Worm (Caenorhabditis elegans) whole organism, L1 larva: Measurements from ENCODE around the gene sdz-21.

Source experiments
- C34B4.2 ChIP-seq: sonication (generic microtip); optimal IDR thresholded peaks from 2 replicates; lab custom pipeline; 2017; ENCODE audit warnings: mild to moderate bottlenecking, missing genetic modification characterization, missing compliant biosample characterization
- F16B12.6 ChIP-seq: fragments of 150-350 bp; optimal IDR thresholded peaks from 2 replicates; lab custom pipeline; 2014; ENCODE audit warnings: missing biosample characterization, missing genetic modification characterization
- Y116A8C.19 ChIP-seq: sonication (generic microtip); optimal IDR thresholded peaks from 2 replicates; lab custom pipeline; 2016; ENCODE audit warnings: missing compliant biosample characterization, missing genetic modification characterization, borderline replicate concordance
- alr-1 ChIP-seq: fragments of 200-800 bp; sonication (Bioruptor generic); optimal IDR thresholded peaks from 2 replicates; lab custom pipeline; 2018; ENCODE audit warnings: borderline replicate concordance, mild to moderate bottlenecking, missing genetic modification characterization, missing compliant biosample characterization
- aly-2 ChIP-seq: fragments of 150-350 bp; optimal IDR thresholded peaks from 2 replicates; lab custom pipeline; 2014; ENCODE audit warnings: missing biosample characterization, missing genetic modification characterization
- ama-1 ChIP-seq: fragments of 150-350 bp; optimal IDR thresholded peaks from 2 replicates; lab custom pipeline; 2014
- blmp-1 ChIP-seq: fragments of 150-350 bp; optimal IDR thresholded peaks from 2 replicates; lab custom pipeline; 2014; ENCODE audit warnings: missing biosample characterization, missing genetic modification characterization
- ceh-63 ChIP-seq: fragments of 200-800 bp; sonication (Bioruptor generic); optimal IDR thresholded peaks from 2 replicates; lab custom pipeline; 2018; ENCODE audit warnings: mild to moderate bottlenecking, missing genetic modification characterization, missing compliant biosample characterization
- ceh-82 ChIP-seq, 3 experiments: fragments of 150-350 bp in 1 of 3; sonication (generic microtip) in 2 of 3; optimal IDR thresholded peaks; 2 replicates each; lab custom pipeline; 2014 to 2017; ENCODE audit warnings: missing biosample characterization in 3 of 3, missing genetic modification characterization in 3 of 3
- ceh-90 ChIP-seq: sonication (generic microtip); optimal IDR thresholded peaks from 2 replicates; lab custom pipeline; 2016; ENCODE audit warnings: missing genetic modification characterization, missing compliant biosample characterization
- ces-1 ChIP-seq: fragments of 150-350 bp; optimal IDR thresholded peaks from 2 replicates; lab custom pipeline; 2014; ENCODE audit warnings: missing biosample characterization, missing genetic modification reagents, missing genetic modification characterization
- efl-1 ChIP-seq, 4 experiments: fragments of 150-350 bp; optimal IDR thresholded peaks in 3 of 4; peaks in 1 of 4; 1 replicate in 1 of 4; 2 replicates in 3 of 4; lab custom pipeline; 2014; ENCODE audit warnings: missing biosample characterization in 2 of 4, missing genetic modification characterization in 2 of 4, missing genetic modification reagents in 2 of 4
- egl-27 ChIP-seq, 2 experiments: fragments of 150-350 bp in 1 of 2; sonication (generic microtip); optimal IDR thresholded peaks; 3 replicates each; lab custom pipeline; 2017 to 2018; ENCODE audit warnings: missing biosample characterization in 2 of 2, missing genetic modification characterization in 2 of 2, missing genetic modification reagents in 2 of 2
- elt-2 ChIP-seq: sonication (generic microtip); optimal IDR thresholded peaks from 2 replicates; lab custom pipeline; 2016; ENCODE audit warnings: missing genetic modification characterization, mild to moderate bottlenecking, inconsistent platforms, missing compliant biosample characterization, missing genetic modification reagents
- elt-3 ChIP-seq, 6 experiments: fragments of 150-350 bp in 1 of 6; sonication (generic microtip); optimal IDR thresholded peaks; 2 replicates each; lab custom pipeline; 2017 to 2018; ENCODE audit warnings: missing biosample characterization in 6 of 6, missing genetic modification characterization in 6 of 6, inconsistent platforms in 1 of 6
- fkh-8 ChIP-seq: sonication (generic microtip); optimal IDR thresholded peaks from 2 replicates; lab custom pipeline; 2016; ENCODE audit warnings: mild to moderate bottlenecking, missing genetic modification characterization, missing compliant biosample characterization
- fos-1 ChIP-seq: fragments of 150-350 bp; optimal IDR thresholded peaks from 2 replicates; lab custom pipeline; 2014; ENCODE audit warnings: missing biosample characterization, missing genetic modification characterization
- hlh-17 ChIP-seq: fragments of 200-800 bp; sonication (Bioruptor generic); optimal IDR thresholded peaks from 2 replicates; lab custom pipeline; 2018; ENCODE audit warnings: missing genetic modification characterization, mild to moderate bottlenecking, missing compliant biosample characterization, moderate library complexity, borderline replicate concordance
- hpl-2 ChIP-seq: fragments of 150-350 bp; optimal IDR thresholded peaks from 2 replicates; lab custom pipeline; 2014; ENCODE audit warnings: missing biosample characterization, missing genetic modification reagents, missing genetic modification characterization
- lin-13 ChIP-seq: fragments of 150-350 bp; optimal IDR thresholded peaks from 2 replicates; lab custom pipeline; 2014; ENCODE audit warnings: missing biosample characterization, missing genetic modification reagents, missing genetic modification characterization
- lin-14 ChIP-seq: fragments of 200-800 bp; sonication (Bioruptor generic); optimal IDR thresholded peaks from 2 replicates; lab custom pipeline; 2018; ENCODE audit warnings: mild to moderate bottlenecking, missing genetic modification characterization, moderate library complexity, missing compliant biosample characterization
- lin-15B ChIP-seq: fragments of 150-350 bp; sonication (generic microtip); optimal IDR thresholded peaks from 3 replicates; lab custom pipeline; 2014; ENCODE audit warnings: missing biosample characterization, missing genetic modification characterization
- lin-35 ChIP-seq, 2 experiments: fragments of 150-350 bp; optimal IDR thresholded peaks; 2 replicates each; lab custom pipeline; 2014; ENCODE audit warnings: missing biosample characterization in 2 of 2, missing genetic modification characterization in 2 of 2, missing genetic modification reagents in 2 of 2
- lir-3 ChIP-seq: sonication (generic microtip); optimal IDR thresholded peaks from 2 replicates; lab custom pipeline; 2016; ENCODE audit warnings: mild to moderate bottlenecking, missing genetic modification characterization, moderate library complexity, missing compliant biosample characterization; ENCODE audit not compliant: poor library complexity
- lsy-2 ChIP-seq, 2 experiments: fragments of 150-350 bp; optimal IDR thresholded peaks; 2 replicates each; lab custom pipeline; 2014; ENCODE audit warnings: missing biosample characterization in 2 of 2, missing genetic modification characterization in 2 of 2
- nhr-12 ChIP-seq: sonication (generic microtip); optimal IDR thresholded peaks from 2 replicates; lab custom pipeline; 2017; ENCODE audit warnings: missing biosample characterization, missing genetic modification characterization
- nhr-20 ChIP-seq: sonication (generic microtip); optimal IDR thresholded peaks from 2 replicates; lab custom pipeline; 2016; ENCODE audit warnings: mild to moderate bottlenecking, missing genetic modification characterization, missing compliant biosample characterization
- nhr-237 ChIP-seq: fragments of 150-350 bp; optimal IDR thresholded peaks from 2 replicates; lab custom pipeline; 2014; ENCODE audit warnings: missing biosample characterization, missing genetic modification characterization
- nhr-28 ChIP-seq: fragments of 150-350 bp; optimal IDR thresholded peaks from 2 replicates; lab custom pipeline; 2014; ENCODE audit warnings: missing biosample characterization, missing genetic modification characterization
- nhr-76 ChIP-seq: sonication (generic microtip); optimal IDR thresholded peaks from 2 replicates; lab custom pipeline; 2017; ENCODE audit warnings: missing biosample characterization, missing genetic modification characterization
- nhr-77 ChIP-seq: fragments of 150-350 bp; optimal IDR thresholded peaks from 2 replicates; lab custom pipeline; 2014; ENCODE audit warnings: missing biosample characterization, missing genetic modification characterization
- nhr-85 ChIP-seq: sonication (generic microtip); peaks from one replicate; lab custom pipeline; 2016; ENCODE audit warnings: missing genetic modification characterization, inconsistent platforms, missing compliant biosample characterization
- nhr-90 ChIP-seq: sonication (generic microtip); optimal IDR thresholded peaks from 2 replicates; lab custom pipeline; 2016; ENCODE audit warnings: mild to moderate bottlenecking, missing genetic modification characterization, missing compliant biosample characterization; ENCODE audit not compliant: poor library complexity
- pag-3 ChIP-seq: sonication (generic microtip); optimal IDR thresholded peaks from 2 replicates; lab custom pipeline; 2017; ENCODE audit warnings: missing genetic modification characterization, mild to moderate bottlenecking, missing compliant biosample characterization, antibody characterized with exemption, borderline replicate concordance; ENCODE audit not compliant: insufficient read depth
- pax-3 ChIP-seq: fragments of 200-800 bp; sonication (Bioruptor generic); optimal IDR thresholded peaks from 2 replicates; lab custom pipeline; 2018; ENCODE audit warnings: mild to moderate bottlenecking, missing genetic modification characterization, moderate library complexity, missing compliant biosample characterization
- rnt-1 ChIP-seq: sonication (generic microtip); optimal IDR thresholded peaks from 2 replicates; lab custom pipeline; 2016; ENCODE audit warnings: mild to moderate bottlenecking, missing genetic modification characterization, moderate library complexity, missing compliant biosample characterization
- snu-23 ChIP-seq: sonication (generic microtip); optimal IDR thresholded peaks from 2 replicates; lab custom pipeline; 2016; ENCODE audit warnings: missing genetic modification characterization, missing compliant biosample characterization
- sup-37 ChIP-seq: fragments of 200-800 bp; sonication (Bioruptor generic); optimal IDR thresholded peaks from 2 replicates; lab custom pipeline; 2018; ENCODE audit warnings: mild to moderate bottlenecking, missing genetic modification characterization, missing compliant biosample characterization
- swsn-7 ChIP-seq: sonication (generic microtip); optimal IDR thresholded peaks from 2 replicates; lab custom pipeline; 2016; ENCODE audit warnings: missing genetic modification characterization, missing compliant biosample characterization
- tlp-1 ChIP-seq: fragments of 150-350 bp; optimal IDR thresholded peaks from 2 replicates; lab custom pipeline; 2014; ENCODE audit warnings: missing biosample characterization, missing genetic modification characterization
- unc-130 ChIP-seq: fragments of 150-350 bp; optimal IDR thresholded peaks from 2 replicates; lab custom pipeline; 2017; ENCODE audit warnings: missing biosample characterization, missing genetic modification characterization, inconsistent platforms
- unc-30 ChIP-seq: sonication (generic microtip); optimal IDR thresholded peaks from 2 replicates; lab custom pipeline; 2017; ENCODE audit warnings: missing biosample characterization, missing genetic modification characterization
- unc-62 ChIP-seq: fragments of 150-350 bp; optimal IDR thresholded peaks from 2 replicates; lab custom pipeline; 2014; ENCODE audit warnings: missing biosample characterization, missing genetic modification reagents, missing genetic modification characterization
- unc-86 ChIP-seq: sonication (generic microtip); optimal IDR thresholded peaks from 2 replicates; lab custom pipeline; 2016; ENCODE audit warnings: missing genetic modification characterization, missing compliant biosample characterization
- unc-98 ChIP-seq: fragments of 200-800 bp; sonication (Bioruptor generic); IDR thresholded peaks from 2 replicates; pipeline ENCODE4 v1.3.6; 2022; ENCODE audit warnings: missing genetic modification characterization, missing compliant biosample characterization
- ztf-11 ChIP-seq, 2 experiments: sonication (generic microtip); optimal IDR thresholded peaks; 2 replicates each; lab custom pipeline; 2016 to 2017; ENCODE audit warnings: missing genetic modification characterization in 2 of 2, missing biosample characterization in 1 of 2, missing compliant biosample characterization in 1 of 2
- ztf-4 ChIP-seq: fragments of 150-350 bp; optimal IDR thresholded peaks from 2 replicates; lab custom pipeline; 2014; ENCODE audit warnings: missing biosample characterization, missing genetic modification characterization

The sdz-21 gene

DNA sequence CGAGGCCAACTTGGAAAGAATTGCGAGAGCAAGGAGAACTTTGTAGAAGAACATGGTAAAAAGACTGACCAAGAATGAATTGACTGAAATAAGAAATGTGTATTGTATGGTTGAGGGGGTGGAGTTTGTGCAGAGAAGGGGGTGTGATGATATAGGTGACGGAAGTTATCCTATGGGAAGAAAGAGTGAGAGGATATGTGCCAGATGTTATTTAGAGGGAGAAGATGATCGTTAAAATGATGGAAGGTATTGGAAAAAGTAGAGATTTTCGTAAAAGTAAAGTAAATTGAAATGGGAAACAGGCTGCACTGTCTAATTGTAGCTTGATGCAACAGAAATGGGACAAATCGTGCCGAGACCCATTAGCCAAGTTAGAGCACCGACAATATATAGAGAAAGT lies at the start of gene sdz-21:
TSS of gene sdz-21 (minus strand) at position 101 of the 400 bp plus-strand sequence.
- TF ChIP-seq unc-62 (GFP tag; lab: Kevin White, UChicago) (no peak), efl-1 (optimal IDR thresholded peaks at IDR 0.05; lab: Kevin White, UChicago) (no peak), efl-1 (GFP tag; optimal IDR thresholded peaks at IDR 0.05 in 1 of 2; lab: Kevin White, UChicago) (peak in 1 of 2 experiments; percentile 8), ama-1 (lab: Kevin White, UChicago) (no peak), pax-3 (tag; lab: Kevin White, UChicago) (no peak), ceh-82 (tag; optimal IDR thresholded peaks at IDR 0.05; lab: Kevin White, UChicago) (no peak), rnt-1 (tag; lab: Kevin White, UChicago) (no peak)

DNA sequence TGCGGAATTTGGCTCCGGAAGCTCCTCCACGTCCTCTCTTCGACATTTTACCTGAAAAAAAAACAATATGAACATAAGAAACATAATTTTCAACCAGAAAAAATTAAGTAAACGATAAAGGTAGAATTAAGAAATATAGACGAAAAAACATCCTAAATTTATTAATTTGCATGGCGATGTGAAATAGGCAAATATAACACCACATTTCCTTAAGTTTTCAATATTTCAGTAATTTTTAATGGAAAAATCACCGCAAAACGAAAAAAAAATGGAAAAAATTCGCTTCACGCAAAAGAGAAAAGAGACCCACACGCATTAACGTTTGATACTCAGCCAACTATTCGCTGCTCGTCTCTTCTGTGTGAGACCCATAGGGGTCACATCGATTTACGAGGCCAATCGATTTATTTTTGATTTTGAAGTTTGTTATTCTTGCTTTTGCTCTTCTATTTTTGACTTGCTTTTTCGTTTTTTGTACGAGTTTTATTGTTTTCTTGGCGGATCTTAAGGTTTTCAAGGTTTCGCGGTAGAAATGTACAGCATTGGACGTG lies 49.3 kb upstream of the sdz-21 start, which contains the start of gene rpl-23:
TSS of gene rpl-23 (minus strand) at position 51 of the 551 bp plus-strand sequence.
- TF ChIP-seq snu-23 (GFP tag; lab: Kevin White, UChicago) (peak; percentile 97), lin-15B (tag; lab: Kevin White, UChicago) (peak; percentile 85), elt-3 (tag; optimal IDR thresholded peaks at IDR 0.05; lab: Kevin White, UChicago) (peak in 5 of 6 experiments; percentile 45 to 97 (median 83)), nhr-85 (peak; percentile 95), hpl-2 (GFP tag; lab: Kevin White, UChicago) (peak; percentile 82), nhr-76 (no peak), fkh-8 (tag; lab: Kevin White, UChicago) (peak; percentile 91), lsy-2 (tag; optimal IDR thresholded peaks at IDR 0.05; lab: Kevin White, UChicago) (peak; percentile 94 to 97), pag-3 (tag; lab: Kevin White, UChicago) (no peak), lin-13 (GFP tag; lab: Kevin White, UChicago) (peak; percentile 90), unc-98 (GFP tag; lab: Robert Waterston, UW) (no peak), ceh-63 (GFP tag; lab: Kevin White, UChicago) (no peak), nhr-20 (tag; lab: Kevin White, UChicago) (peak; percentile 91), ces-1 (no peak), fos-1 (tag; lab: Kevin White, UChicago) (peak; percentile 92), lin-35 (GFP tag; optimal IDR thresholded peaks at IDR 0.05; lab: Kevin White, UChicago) (peak; percentile 88 to 95), ceh-90 (no peak), F16B12.6 (peak; percentile 62), lin-14 (GFP tag; lab: Kevin White, UChicago) (peak; percentile 93), tlp-1 (tag; lab: Kevin White, UChicago) (no peak), ama-1 (lab: Kevin White, UChicago) (peak; percentile 85), nhr-77 (tag; lab: Kevin White, UChicago) (peak; percentile 90), nhr-28 (tag; lab: Kevin White, UChicago) (no peak), lir-3 (tag; lab: Kevin White, UChicago) (peak; percentile 80), rnt-1 (tag; lab: Kevin White, UChicago) (peak; percentile 90), egl-27 (tag; optimal IDR thresholded peaks at IDR 0.05; lab: Kevin White, UChicago) (peak; percentile 14 to 16), ztf-4 (tag; lab: Kevin White, UChicago) (peak; percentile 79), nhr-90 (tag; lab: Kevin White, UChicago) (peak; percentile 82), efl-1 (optimal IDR thresholded peaks at IDR 0.05; lab: Kevin White, UChicago) (peak; percentile 92 to 95), efl-1 (GFP tag; optimal IDR thresholded peaks at IDR 0.05 in 1 of 2; lab: Kevin White, UChicago) (peak; percentile 84 to 98), pax-3 (tag; lab: Kevin White, UChicago) (peak; percentile 80), aly-2 (tag; lab: Kevin White, UChicago) (peak; percentile 72), swsn-7 (peak; percentile 88), hlh-17 (GFP tag; lab: Kevin White, UChicago) (no peak), ceh-82 (tag; optimal IDR thresholded peaks at IDR 0.05; lab: Kevin White, UChicago) (peak; percentile 91 to 97 (median 96)), C34B4.2 (tag; lab: Kevin White, UChicago) (no peak), nhr-237 (peak; percentile 82), nhr-12 (no peak), unc-30 (tag; lab: Kevin White, UChicago) (no peak), Y116A8C.19 (tag; lab: Kevin White, UChicago) (no peak), sup-37 (no peak), ztf-11 (tag; optimal IDR thresholded peaks at IDR 0.05; lab: Kevin White, UChicago) (peak in 1 of 2 experiments; percentile 39), elt-2 (tag; lab: Kevin White, UChicago) (peak; percentile 26), alr-1 (tag; lab: Kevin White, UChicago) (no peak), unc-130 (peak; percentile 85), blmp-1 (peak; percentile 91), unc-62 (GFP tag; lab: Kevin White, UChicago) (no peak), unc-86 (tag; lab: Kevin White, UChicago) (peak; percentile 80)
